Fruit fly (Drosophila melanogaster) whole organism, embryonic: Measurements from ENCODE around the gene Aldh.

Experiments
- Asciz ChIP-seq: fragments of 200-800 bp; sonication (Bioruptor generic); optimal IDR thresholded peaks from 2 replicates; lab custom pipeline; 2017; ENCODE audit warnings: missing biosample characterization, mild to moderate bottlenecking, missing genetic modification characterization, missing genetic modification reagents
- C15 ChIP-seq: fragments of 200-800 bp; sonication (Bioruptor generic); IDR thresholded peaks from 3 replicates; pipeline ENCODE4 v1.3.6; 2022; ENCODE audit warnings: missing biosample characterization, missing genetic modification characterization
- CG10543 ChIP-seq: fragments of 200-800 bp; sonication (Bioruptor generic); optimal IDR thresholded peaks from 3 replicates; lab custom pipeline; 2017; ENCODE audit warnings: missing biosample characterization, mild to moderate bottlenecking, missing genetic modification characterization, moderate library complexity
- CG11456 ChIP-seq: fragments of 200-800 bp; sonication (Bioruptor generic); IDR thresholded peaks from 3 replicates; pipeline ENCODE4 v1.3.6; 2022; ENCODE audit warnings: missing biosample characterization, missing genetic modification characterization
- CG12744 ChIP-seq: fragments of 200-800 bp; sonication (Bioruptor generic); optimal IDR thresholded peaks from 2 replicates; lab custom pipeline; 2016; ENCODE audit warnings: missing biosample characterization, missing genetic modification characterization
- CG13123 ChIP-seq: fragments of 200-800 bp; sonication (Bioruptor generic); optimal IDR thresholded peaks from 2 replicates; lab custom pipeline; 2016; ENCODE audit warnings: missing biosample characterization, missing genetic modification characterization
- CG13287 ChIP-seq: fragments of 200-800 bp; sonication (Bioruptor generic); IDR thresholded peaks from 2 replicates; pipeline ENCODE4 v1.3.6; 2022; ENCODE audit warnings: missing biosample characterization, missing genetic modification characterization; ENCODE audit not compliant: partially characterized antibody
- CG13624 ChIP-seq: fragments of 200-800 bp; sonication (Bioruptor generic); optimal IDR thresholded peaks from 2 replicates; lab custom pipeline; 2016; ENCODE audit warnings: missing biosample characterization, missing genetic modification characterization
- CG14965 ChIP-seq: fragments of 200-800 bp; sonication (Bioruptor generic); optimal IDR thresholded peaks from 2 replicates; lab custom pipeline; 2016; ENCODE audit warnings: missing biosample characterization, missing genetic modification characterization, borderline replicate concordance
- CG15269 ChIP-seq: fragments of 200-800 bp; sonication (Bioruptor generic); optimal IDR thresholded peaks from 2 replicates; lab custom pipeline; 2018; ENCODE audit warnings: missing biosample characterization, mild to moderate bottlenecking, missing genetic modification characterization, moderate library complexity
- CG17328 ChIP-seq: fragments of 200-800 bp; sonication (Bioruptor generic); IDR thresholded peaks from 2 replicates; pipeline ENCODE4 v1.3.6; 2022; ENCODE audit warnings: missing biosample characterization, missing genetic modification characterization
- CG17568 ChIP-seq: fragments of 200-800 bp; sonication (Bioruptor generic); optimal IDR thresholded peaks from 2 replicates; lab custom pipeline; 2018; ENCODE audit warnings: missing biosample characterization, mild to moderate bottlenecking, missing genetic modification characterization, moderate library complexity
- CG3995 ChIP-seq: fragments of 200-800 bp; sonication (Bioruptor generic); optimal IDR thresholded peaks from 3 replicates; lab custom pipeline; 2016; ENCODE audit warnings: missing biosample characterization, missing genetic modification characterization
- CG4360 ChIP-seq: fragments of 200-800 bp; sonication (Bioruptor generic); IDR thresholded peaks from 2 replicates; pipeline ENCODE4 v1.3.6; 2022; ENCODE audit warnings: missing biosample characterization, missing genetic modification characterization
- CG4424 ChIP-seq: fragments of 200-800 bp; sonication (Bioruptor generic); optimal IDR thresholded peaks from 3 replicates; lab custom pipeline; 2016; ENCODE audit warnings: missing biosample characterization, missing genetic modification characterization
- CG4617 ChIP-seq: fragments of 200-800 bp; sonication (Bioruptor generic); optimal IDR thresholded peaks from 3 replicates; lab custom pipeline; 2016; ENCODE audit warnings: missing biosample characterization, missing genetic modification characterization, borderline replicate concordance
- CG5953 ChIP-seq: fragments of 200-800 bp; sonication (Bioruptor generic); IDR thresholded peaks from 2 replicates; pipeline ENCODE4 v1.3.6; 2022; ENCODE audit warnings: missing biosample characterization, missing genetic modification characterization
- CG6765 ChIP-seq: fragments of 200-800 bp; sonication (Bioruptor generic); optimal IDR thresholded peaks from 3 replicates; lab custom pipeline; 2017; ENCODE audit warnings: missing biosample characterization, mild to moderate bottlenecking, missing genetic modification characterization
- CG7745 ChIP-seq: fragments of 200-800 bp; sonication (Bioruptor generic); optimal IDR thresholded peaks from 2 replicates; lab custom pipeline; 2018; ENCODE audit warnings: missing biosample characterization, mild to moderate bottlenecking, missing genetic modification characterization, moderate library complexity
- CG7839 ChIP-seq: fragments of 200-800 bp; sonication (Bioruptor generic); optimal IDR thresholded peaks from 3 replicates; lab custom pipeline; 2018; ENCODE audit warnings: missing biosample characterization, mild to moderate bottlenecking, missing genetic modification characterization, moderate library complexity
- Deaf1 ChIP-seq: fragments of 200-800 bp; optimal IDR thresholded peaks from 3 replicates; lab custom pipeline; 2019; ENCODE audit warnings: missing biosample characterization, mild to moderate bottlenecking, missing genetic modification characterization, moderate library complexity
- Dref ChIP-seq: fragments of 200-800 bp; sonication (Bioruptor generic); IDR thresholded peaks from 2 replicates; pipeline ENCODE4 v1.3.6; 2022; ENCODE audit warnings: missing biosample characterization, missing genetic modification characterization
- HHEX ChIP-seq: fragments of 200-800 bp; sonication (Bioruptor generic); optimal IDR thresholded peaks from 3 replicates; lab custom pipeline; 2017; ENCODE audit warnings: missing biosample characterization, mild to moderate bottlenecking, missing genetic modification characterization, missing genetic modification reagents
- HLHmδ ChIP-seq: fragments of 200-800 bp; sonication (Bioruptor generic); optimal IDR thresholded peaks from 2 replicates; lab custom pipeline; 2018; ENCODE audit warnings: missing biosample characterization, mild to moderate bottlenecking, missing genetic modification characterization, moderate library complexity
- Hmx ChIP-seq: fragments of 200-800 bp; sonication (Bioruptor generic); optimal IDR thresholded peaks from 2 replicates; lab custom pipeline; 2016; ENCODE audit warnings: missing biosample characterization, missing genetic modification characterization
- Ravus ChIP-seq: fragments of 200-800 bp; sonication (Bioruptor generic); IDR thresholded peaks from 2 replicates; pipeline ENCODE4 v1.3.6; 2022; ENCODE audit warnings: missing biosample characterization, missing genetic modification characterization
- Sox102F ChIP-seq: fragments of 200-800 bp; sonication (Bioruptor generic); optimal IDR thresholded peaks from 2 replicates; lab custom pipeline; 2018; ENCODE audit warnings: missing biosample characterization, mild to moderate bottlenecking, missing genetic modification characterization, moderate library complexity
- Taf1 ChIP-seq: fragments of 200-800 bp; sonication (Bioruptor generic); IDR thresholded peaks from 2 replicates; pipeline ENCODE4 v1.3.6; 2022; ENCODE audit warnings: missing biosample characterization, missing genetic modification characterization
- Usf ChIP-seq: fragments of 200-800 bp; sonication (Bioruptor generic); optimal IDR thresholded peaks from 2 replicates; lab custom pipeline; 2017; ENCODE audit warnings: missing genotype, missing biosample characterization, missing genetic modification characterization
- az2 ChIP-seq: fragments of 200-800 bp; sonication (Bioruptor generic); optimal IDR thresholded peaks from 3 replicates; lab custom pipeline; 2016; ENCODE audit warnings: missing biosample characterization, missing genetic modification characterization
- br ChIP-seq: fragments of >200 bp; optimal IDR thresholded peaks from 2 replicates; lab custom pipeline; 2017
- chn ChIP-seq: fragments of 200-800 bp; sonication (Bioruptor generic); optimal IDR thresholded peaks from 2 replicates; lab custom pipeline; 2016; ENCODE audit warnings: missing biosample characterization, missing genetic modification characterization
- crol ChIP-seq: fragments of 200-800 bp; sonication (Bioruptor generic); IDR thresholded peaks from 2 replicates; pipeline ENCODE4 v1.3.6; 2022; ENCODE audit warnings: missing biosample characterization, missing genetic modification characterization
- dimm ChIP-seq: fragments of 200-800 bp; sonication (Bioruptor generic); IDR thresholded peaks from 2 replicates; pipeline ENCODE4 v1.3.6; 2022; ENCODE audit warnings: missing biosample characterization, missing genetic modification characterization
- dmrt99B ChIP-seq: fragments of 200-800 bp; sonication (Bioruptor generic); optimal IDR thresholded peaks from 2 replicates; lab custom pipeline; 2018; ENCODE audit warnings: missing biosample characterization, mild to moderate bottlenecking, missing genetic modification characterization, moderate library complexity
- grau ChIP-seq: fragments of 200-800 bp; optimal IDR thresholded peaks from 3 replicates; lab custom pipeline; 2019; ENCODE audit warnings: missing biosample characterization, mild to moderate bottlenecking, missing genetic modification characterization, moderate library complexity
- grn ChIP-seq: fragments of 200-800 bp; sonication (Bioruptor generic); optimal IDR thresholded peaks from 3 replicates; lab custom pipeline; 2017; ENCODE audit warnings: missing biosample characterization, missing genetic modification characterization
- hkb ChIP-seq, 2 experiments: fragments of 200-800 bp in 1 of 2; fragments of >200 bp in 1 of 2; sonication (Bioruptor generic) in 1 of 2; IDR thresholded peaks in 1 of 2; optimal IDR thresholded peaks in 1 of 2; 2 replicates each; pipeline versions ENCODE4 v1.3.6 to Lab custom; 2017 to 2022; ENCODE audit warnings: missing biosample characterization in 1 of 2, missing genetic modification characterization in 1 of 2
- inv ChIP-seq: fragments of 200-800 bp; sonication (Bioruptor generic); IDR thresholded peaks from 2 replicates; pipeline ENCODE4 v1.3.6; 2022; ENCODE audit warnings: missing biosample characterization, missing genetic modification characterization; ENCODE audit not compliant: partially characterized antibody
- kni ChIP-seq: fragments of 200-800 bp; sonication (Bioruptor generic); optimal IDR thresholded peaks from 3 replicates; lab custom pipeline; 2017; ENCODE audit warnings: mild to moderate bottlenecking, missing biosample characterization, missing genetic modification reagents, missing genetic modification characterization
- nmo ChIP-seq: fragments of 200-800 bp; sonication (Bioruptor generic); optimal IDR thresholded peaks from 2 replicates; lab custom pipeline; 2018; ENCODE audit warnings: missing biosample characterization, mild to moderate bottlenecking, missing genetic modification characterization, moderate library complexity
- sc ChIP-seq, 3 experiments: fragments of >200 bp in 2 of 3; fragments of 200-800 bp in 1 of 3; sonication (Bioruptor generic) in 1 of 3; optimal IDR thresholded peaks; 2 replicates in 2 of 3; 3 replicates in 1 of 3; lab custom pipeline; 2017; ENCODE audit warnings: mild to moderate bottlenecking in 1 of 3, missing biosample characterization in 1 of 3, missing genetic modification characterization in 1 of 3, missing genetic modification reagents in 1 of 3
- shn ChIP-seq: fragments of 200-800 bp; sonication (Bioruptor generic); optimal IDR thresholded peaks from 3 replicates; lab custom pipeline; 2016; ENCODE audit warnings: missing biosample characterization, missing genetic modification characterization
- slou ChIP-seq: fragments of 200-800 bp; sonication (Bioruptor generic); optimal IDR thresholded peaks from 3 replicates; lab custom pipeline; 2016; ENCODE audit warnings: missing biosample characterization, missing genetic modification characterization
- sna ChIP-seq: fragments of 200-800 bp; sonication (Bioruptor generic); IDR thresholded peaks from 2 replicates; pipeline ENCODE4 v1.3.6; 2022; ENCODE audit warnings: missing biosample characterization, missing genetic modification characterization; ENCODE audit not compliant: partially characterized antibody
- sug ChIP-seq: fragments of 200-800 bp; optimal IDR thresholded peaks from 2 replicates; lab custom pipeline; 2019; ENCODE audit warnings: missing biosample characterization, mild to moderate bottlenecking, missing genetic modification characterization, moderate library complexity
- ttk ChIP-seq: fragments of 200-800 bp; sonication (Bioruptor generic); IDR thresholded peaks from 2 replicates; pipeline ENCODE4 v2.1.2; 2022; ENCODE audit warnings: missing biosample characterization, missing genetic modification characterization
- unpg ChIP-seq: fragments of 200-800 bp; sonication (Bioruptor generic); optimal IDR thresholded peaks from 3 replicates; lab custom pipeline; 2018; ENCODE audit warnings: missing biosample characterization, mild to moderate bottlenecking, missing genetic modification characterization, moderate library complexity
- z ChIP-seq: fragments of 200-800 bp; sonication (Bioruptor generic); IDR thresholded peaks from 3 replicates; pipeline ENCODE4 v1.3.6; 2022; ENCODE audit warnings: missing biosample characterization, missing genetic modification characterization

The Aldh gene

dm6 chr2L:9388013-9388605 lies 920 bp downstream of the Aldh start (continued):
- TF ChIP-seq unpg (GFP tag; lab: Kevin White, UChicago): peak; percentile 76
- TF ChIP-seq CG12744 (GFP tag; lab: Kevin White, UChicago): peak; percentile 38
- TF ChIP-seq CG5953 (GFP tag; lab: Robert Waterston, UW): no peak
- TF ChIP-seq az2 (GFP tag; lab: Kevin White, UChicago): peak; percentile 52
- TF ChIP-seq CG17328 (GFP tag; lab: Robert Waterston, UW): 0 out of 2 replicates have a peak, but pooled peaks have one; percentile 13
- peak; percentile 24 for TF ChIP-seq CG17568 (GFP tag; lab: Kevin White, UChicago)
- no peak for TF ChIP-seq dimm (GFP tag; lab: Robert Waterston, UW)
- TF ChIP-seq br (lab: Kevin White, UChicago): no peak
- TF ChIP-seq CG13287: no peak
- no peak for TF ChIP-seq CG13123 (GFP tag; lab: Kevin White, UChicago)
- TF ChIP-seq Usf (GFP tag; lab: Kevin White, UChicago): peak; percentile 60
- TF ChIP-seq CG4360 (GFP tag; lab: Robert Waterston, UW): no peak
- TF ChIP-seq HLHmδ (GFP tag; lab: Kevin White, UChicago): no peak
- peak; percentile 86 for TF ChIP-seq shn (GFP tag; lab: Kevin White, UChicago)
- peak; percentile 56 for TF ChIP-seq CG3995 (GFP tag; lab: Kevin White, UChicago)
- no peak for TF ChIP-seq CG4617
- TF ChIP-seq CG11456 (GFP tag; lab: Robert Waterston, UW): peak; percentile 87
- TF ChIP-seq Dref (GFP tag; lab: Robert Waterston, UW): peak; percentile 35; the same call in 1 of the 2 replicates
- TF ChIP-seq CG10543 (GFP tag; lab: Kevin White, UChicago): peak; percentile 47
- TF ChIP-seq Asciz (GFP tag; lab: Kevin White, UChicago): no peak
- peak; percentile 72 for TF ChIP-seq grau (tag; lab: Kevin White, UChicago)
- peak; percentile 47 for TF ChIP-seq CG4424 (GFP tag; lab: Kevin White, UChicago)
- no peak for TF ChIP-seq hkb (optimal IDR thresholded peaks at IDR 0.05; lab: Kevin White, UChicago)
- TF ChIP-seq hkb (GFP tag; IDR thresholded peaks at IDR 0.05; lab: Robert Waterston, UW): peak; percentile 69
- 0 out of 2 replicates have a peak, but pooled peaks have one; percentile 16 for TF ChIP-seq ttk
- no peak for TF ChIP-seq sc (optimal IDR thresholded peaks at IDR 0.05; lab: Kevin White, UChicago)
- TF ChIP-seq sc (GFP tag; optimal IDR thresholded peaks at IDR 0.05; lab: Kevin White, UChicago): no peak
- TF ChIP-seq CG15269 (tag; lab: Kevin White, UChicago): peak; percentile 72
- no peak for TF ChIP-seq inv (GFP tag; lab: Robert Waterston, UW)
- peak; percentile 58 for TF ChIP-seq chn
- TF ChIP-seq Deaf1 (tag; lab: Kevin White, UChicago): peak; percentile 10
- no peak for TF ChIP-seq CG7745 (tag; lab: Kevin White, UChicago)
- TF ChIP-seq C15 (GFP tag; lab: Robert Waterston, UW): peak; percentile 50; the same call in 1 of the 3 replicates
- no peak for TF ChIP-seq CG14965 (GFP tag; lab: Kevin White, UChicago)
- TF ChIP-seq slou (GFP tag; lab: Kevin White, UChicago): peak; percentile 52
- peak; percentile 82 for TF ChIP-seq CG13624 (GFP tag; lab: Kevin White, UChicago)
- TF ChIP-seq CG7839: peak; percentile 81
- TF ChIP-seq dmrt99B (tag; lab: Kevin White, UChicago): peak; percentile 66
- peak; percentile 55 for TF ChIP-seq Sox102F (GFP tag; lab: Kevin White, UChicago)
- no peak; the same call in 1 of the 2 replicates for TF ChIP-seq Ravus
- TF ChIP-seq Taf1 (GFP tag; lab: Robert Waterston, UW): peak; percentile 38; the same call in 1 of the 2 replicates
- TF ChIP-seq crol (GFP tag; lab: Robert Waterston, UW): no peak
- no peak for TF ChIP-seq grn (GFP tag; lab: Kevin White, UChicago)
- TF ChIP-seq Hmx: peak; percentile 44
- peak; percentile 49 for TF ChIP-seq nmo (GFP tag; lab: Kevin White, UChicago)
- TF ChIP-seq sug (tag; lab: Kevin White, UChicago): peak; percentile 39
- TF ChIP-seq sna (GFP tag; lab: Robert Waterston, UW): no peak
- TF ChIP-seq z (GFP tag; lab: Robert Waterston, UW): no peak
- TF ChIP-seq kni (GFP tag; lab: Kevin White, UChicago): no peak
- TF ChIP-seq HHEX (GFP tag; lab: Kevin White, UChicago): peak; percentile 60
- peak; percentile 20 for TF ChIP-seq CG6765
